Fruit fly (Drosophila melanogaster) whole organism, prepupa: Measurements from ENCODE around the gene E5.

Source experiments
- Blimp-1 ChIP-seq: fragments of 200-800 bp; sonication (Bioruptor generic); optimal IDR thresholded peaks from 3 replicates; lab custom pipeline; 2017; ENCODE audit warnings: missing biosample characterization, missing genetic modification characterization, mild to moderate bottlenecking, moderate library complexity, missing genetic modification reagents
- CG34406 ChIP-seq: fragments of 200-800 bp; sonication (Bioruptor generic); optimal IDR thresholded peaks from 3 replicates; lab custom pipeline; 2016; ENCODE audit warnings: missing biosample characterization, missing genetic modification characterization
- CG7368 ChIP-seq: fragments of 200-800 bp; sonication (Bioruptor generic); optimal IDR thresholded peaks from 3 replicates; lab custom pipeline; 2016; ENCODE audit warnings: missing biosample characterization, missing genetic modification characterization
- Hr39 ChIP-seq: fragments of 200-800 bp; sonication (Bioruptor generic); optimal IDR thresholded peaks from 2 replicates; lab custom pipeline; 2016; ENCODE audit warnings: missing biosample characterization, missing genetic modification characterization
- Lpt ChIP-seq: fragments of 200-800 bp; sonication (Bioruptor generic); optimal IDR thresholded peaks from 3 replicates; lab custom pipeline; 2016; ENCODE audit warnings: missing biosample characterization, missing genetic modification characterization
- dsx ChIP-seq: fragments of 200-800 bp; optimal IDR thresholded peaks from 3 replicates; lab custom pipeline; 2019; ENCODE audit warnings: missing biosample characterization, mild to moderate bottlenecking, missing genetic modification characterization, moderate library complexity; ENCODE audit not compliant: poor library complexity, severe bottlenecking
- esn ChIP-seq: fragments of 200-800 bp; sonication (Bioruptor generic); optimal IDR thresholded peaks from 2 replicates; lab custom pipeline; 2016; ENCODE audit warnings: missing biosample characterization, mild to moderate bottlenecking, missing genetic modification characterization, moderate library complexity
- vri ChIP-seq: fragments of 200-800 bp; sonication (Bioruptor generic); optimal IDR thresholded peaks from 3 replicates; lab custom pipeline; 2016; ENCODE audit warnings: missing biosample characterization, mild to moderate bottlenecking, missing genetic modification characterization

dm6 chr3R:13859242-13859641 lies 15.5 kb downstream of the E5 start:
- TF ChIP-seq vri (GFP tag; lab: Kevin White, UChicago) (no peak), CG34406 (GFP tag; lab: Kevin White, UChicago) (no peak), Blimp-1 (GFP tag; lab: Kevin White, UChicago) (no peak), CG7368 (GFP tag; lab: Kevin White, UChicago) (no peak), Hr39 (GFP tag; lab: Kevin White, UChicago) (no peak), dsx (GFP tag; lab: Kevin White, UChicago) (no peak), esn (GFP tag; lab: Kevin White, UChicago) (no peak), Lpt (GFP tag; lab: Kevin White, UChicago) (no peak)
